Fruit fly (Drosophila melanogaster): ENCODE measurements around the gene ome.
A peak's percentile ranks its signal among the peaks of the same experiment; 100 is the strongest.

The ome gene

dm6 chr3L:14757464-14758384 lies 85.1 kb downstream of the ome start, which contains the start of gene CG42507:
Gene CG42507, minus strand, starts transcription at chr3L:14757962.
- TF ChIP-seq ey (GFP tag; optimal IDR thresholded peaks at IDR 0.05): no peak
- TF ChIP-seq tai (GFP tag; optimal IDR thresholded peaks at IDR 0.05): no peak
- TF ChIP-seq dl (GFP tag; optimal IDR thresholded peaks at IDR 0.05; ENCODE audit: insufficient read depth in 1 of 2, partially characterized antibody in 2 of 2): peak; percentile 33 to 77
- TF ChIP-seq CG32264 (GFP tag; optimal IDR thresholded peaks at IDR 0.05): peak; percentile 19
- TF ChIP-seq Sp1 (GFP tag; optimal IDR thresholded peaks at IDR 0.05): no peak
- TF ChIP-seq OdsH (GFP tag; optimal IDR thresholded peaks at IDR 0.05): no peak
- TF ChIP-seq CrebA (GFP tag; optimal IDR thresholded peaks at IDR 0.05; ENCODE audit: borderline replicate concordance): peak; percentile 96
- TF ChIP-seq dmrt93B (GFP tag; optimal IDR thresholded peaks at IDR 0.05): no peak
- peak; percentile 19 for TF ChIP-seq Hnf4 (GFP tag; optimal IDR thresholded peaks at IDR 0.05)
- TF ChIP-seq brk (GFP tag; optimal IDR thresholded peaks at IDR 0.05): peak; percentile 63
- TF ChIP-seq fru (GFP tag; optimal IDR thresholded peaks at IDR 0.05): peak; percentile 2
- TF ChIP-seq lola (GFP tag; optimal IDR thresholded peaks at IDR 0.05): no peak
- TF ChIP-seq Jra (GFP tag; optimal IDR thresholded peaks at IDR 0.05): no peak
- TF ChIP-seq woc (GFP tag; optimal IDR thresholded peaks at IDR 0.05): no peak
- TF ChIP-seq Vsx2 (GFP tag; optimal IDR thresholded peaks at IDR 0.05; ENCODE audit: partially characterized antibody): peak; percentile 26
- peak in 1 of 2 experiments; percentile 61 for TF ChIP-seq foxo (GFP tag; optimal IDR thresholded peaks at IDR 0.05)
- peak; percentile 48 for TF ChIP-seq sage (GFP tag; optimal IDR thresholded peaks at IDR 0.05)
- TF ChIP-seq br (GFP tag; optimal IDR thresholded peaks at IDR 0.05): peak; percentile 55
- TF ChIP-seq Dfd (GFP tag; optimal IDR thresholded peaks at IDR 0.05): no peak
- TF ChIP-seq Dif (GFP tag; optimal IDR thresholded peaks at IDR 0.05; ENCODE audit: partially characterized antibody): peak; percentile 87
- no peak for TF ChIP-seq pan (optimal IDR thresholded peaks at IDR 0.05)
- TF ChIP-seq CG9705 (GFP tag; optimal IDR thresholded peaks at IDR 0.05): no peak
- TF ChIP-seq rgr (GFP tag; optimal IDR thresholded peaks at IDR 0.05): no peak
- TF ChIP-seq Myc (optimal IDR thresholded peaks at IDR 0.05): no peak
- no peak for TF ChIP-seq GATAd (GFP tag; optimal IDR thresholded peaks at IDR 0.05)
- peak; percentile 85 for TF ChIP-seq Rel (GFP tag; optimal IDR thresholded peaks at IDR 0.05)
- peak; percentile 45 for TF ChIP-seq Rel (tag; optimal IDR thresholded peaks at IDR 0.05)
- peak; percentile 71 for TF ChIP-seq Hr83 (GFP tag; optimal IDR thresholded peaks at IDR 0.05; ENCODE audit: poor library complexity, severe bottlenecking)

dm6 chr3L:14758730-14759096 lies 86.1 kb downstream of the ome start:
- no peak for TF ChIP-seq tai (GFP tag; optimal IDR thresholded peaks at IDR 0.05)
- peak in 1 of 2 experiments; percentile 20 for TF ChIP-seq dl (GFP tag; optimal IDR thresholded peaks at IDR 0.05; ENCODE audit: insufficient read depth in 1 of 2, partially characterized antibody in 2 of 2)
- peak; percentile 28 for TF ChIP-seq Dif (GFP tag; optimal IDR thresholded peaks at IDR 0.05; ENCODE audit: partially characterized antibody)
- TF ChIP-seq Sp1 (GFP tag; optimal IDR thresholded peaks at IDR 0.05): no peak

dm6 chr3L:14759097-14759795 lies 86.6 kb downstream of the ome start:
- TF ChIP-seq fru (GFP tag; optimal IDR thresholded peaks at IDR 0.05) (peak; percentile 99), h (GFP tag; optimal IDR thresholded peaks at IDR 0.05) (peak; percentile 99), dmrt93B (GFP tag; optimal IDR thresholded peaks at IDR 0.05) (peak; percentile 99), lola (GFP tag; optimal IDR thresholded peaks at IDR 0.05) (no peak), Sp1 (GFP tag; optimal IDR thresholded peaks at IDR 0.05) (peak; percentile 99), N (GFP tag; optimal IDR thresholded peaks at IDR 0.05) (no peak), Abd-B (GFP tag; optimal IDR thresholded peaks at IDR 0.05) (no peak), rgr (GFP tag; optimal IDR thresholded peaks at IDR 0.05) (peak; percentile 99), Jra (GFP tag; optimal IDR thresholded peaks at IDR 0.05) (peak; percentile 97), psq (GFP tag; optimal IDR thresholded peaks at IDR 0.05) (peak; percentile 99), CrebA (GFP tag; optimal IDR thresholded peaks at IDR 0.05; ENCODE audit: borderline replicate concordance) (peak; percentile 95), CG32264 (GFP tag; optimal IDR thresholded peaks at IDR 0.05) (peak; percentile 95), Hr78 (GFP tag; optimal IDR thresholded peaks at IDR 0.05) (no peak), br (GFP tag; optimal IDR thresholded peaks at IDR 0.05) (peak; percentile 99), ey (GFP tag; optimal IDR thresholded peaks at IDR 0.05) (peak; percentile 99), Hnf4 (GFP tag; optimal IDR thresholded peaks at IDR 0.05) (peak; percentile 97), dsf (GFP tag; optimal IDR thresholded peaks at IDR 0.05; ENCODE audit: borderline replicate concordance) (peak; percentile 93), GATAd (GFP tag; optimal IDR thresholded peaks at IDR 0.05) (peak; percentile 91), Myc (optimal IDR thresholded peaks at IDR 0.05) (no peak), usp (GFP tag; optimal IDR thresholded peaks at IDR 0.05) (peak; percentile 22), dl (GFP tag; optimal IDR thresholded peaks at IDR 0.05; ENCODE audit: insufficient read depth in 1 of 2, partially characterized antibody in 2 of 2) (peak; percentile 52), Vsx2 (GFP tag; optimal IDR thresholded peaks at IDR 0.05; ENCODE audit: partially characterized antibody) (no peak), Rel (GFP tag; optimal IDR thresholded peaks at IDR 0.05) (peak; percentile 95), Rel (tag; optimal IDR thresholded peaks at IDR 0.05) (peak; percentile 96), Dfd (GFP tag; optimal IDR thresholded peaks at IDR 0.05) (peak; percentile 98), Dif (GFP tag; optimal IDR thresholded peaks at IDR 0.05; ENCODE audit: partially characterized antibody) (peak; percentile 32), OdsH (GFP tag; optimal IDR thresholded peaks at IDR 0.05) (peak; percentile 99), sv (GFP tag; optimal IDR thresholded peaks at IDR 0.05) (peak; percentile 99), sage (GFP tag; optimal IDR thresholded peaks at IDR 0.05) (peak; percentile 99), CG9705 (GFP tag; optimal IDR thresholded peaks at IDR 0.05) (peak; percentile 99), woc (GFP tag; optimal IDR thresholded peaks at IDR 0.05) (peak; percentile 99), tai (GFP tag; optimal IDR thresholded peaks at IDR 0.05) (peak; percentile 98), brk (GFP tag; optimal IDR thresholded peaks at IDR 0.05) (peak; percentile 95), pan (optimal IDR thresholded peaks at IDR 0.05) (no peak), HLH106 (tag; optimal IDR thresholded peaks at IDR 0.05) (peak; percentile 100), foxo (GFP tag; optimal IDR thresholded peaks at IDR 0.05) (peak; percentile 90 to 100)

Measured in whole organism, wandering third instar larva.